Worm (Caenorhabditis elegans): ENCODE results near the gene T22F3.10.

- TF ChIP-seq nhr-25 (tag; optimal IDR thresholded peaks at IDR 0.05): no peak
- no peak for TF ChIP-seq nhr-11 (tag; optimal IDR thresholded peaks at IDR 0.05)
- no peak for TF ChIP-seq ztf-4 (tag; optimal IDR thresholded peaks at IDR 0.05)
- no peak for TF ChIP-seq lin-11 (tag; optimal IDR thresholded peaks at IDR 0.05)
- TF ChIP-seq aly-2 (tag; optimal IDR thresholded peaks at IDR 0.05): no peak
- TF ChIP-seq snpc-4 (tag; optimal IDR thresholded peaks at IDR 0.05): no peak
- TF ChIP-seq nhr-129 (tag; optimal IDR thresholded peaks at IDR 0.05): no peak
- no peak for TF ChIP-seq unc-62 (GFP tag; optimal IDR thresholded peaks at IDR 0.05)
- TF ChIP-seq zag-1 (tag; optimal IDR thresholded peaks at IDR 0.05): no peak
Measured at ce11 chrV:3613042-3613441, 1.5 kb upstream of the T22F3.10 start.
